Worm (Caenorhabditis elegans) whole organism, L4/young adult: ENCODE measurements around the gene F54D5.15.

Source experiments
- W03F9.2 ChIP-seq: fragments of 150-350 bp; optimal IDR thresholded peaks from 2 replicates; lab custom pipeline; 2014; ENCODE audit warnings: missing biosample characterization, missing genetic modification characterization
- dao-5 ChIP-seq: sonication (generic microtip); optimal IDR thresholded peaks from 2 replicates; lab custom pipeline; 2016; ENCODE audit warnings: missing genotype, missing genetic modification characterization, moderate library complexity, missing compliant biosample characterization
- him-1 ChIP-seq: sonication (generic microtip); optimal IDR thresholded peaks from 2 replicates; lab custom pipeline; 2016; ENCODE audit warnings: missing genotype, missing genetic modification reagents, missing genetic modification characterization, missing compliant biosample characterization

DNA sequence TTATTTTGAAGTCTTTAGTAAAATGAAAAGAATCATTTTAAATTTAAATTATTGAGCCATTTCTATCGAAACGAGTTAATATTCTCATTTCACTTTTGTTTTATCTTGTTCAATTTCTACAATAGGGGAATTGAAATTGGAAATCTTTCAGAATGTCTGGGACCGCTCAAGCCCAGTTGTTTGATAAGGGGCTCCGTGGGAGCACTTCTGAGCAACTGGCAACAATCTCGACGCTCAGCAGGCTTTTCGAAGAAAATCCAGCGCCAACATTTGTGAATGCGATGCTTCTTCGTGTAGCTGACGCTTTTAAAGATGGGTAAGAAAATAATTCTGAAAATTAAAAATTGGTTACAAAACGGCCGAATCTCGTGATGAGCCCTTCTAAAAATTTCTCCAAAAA lies 18.7 kb upstream of the F54D5.15 start, which contains the start of gene ints-7:
- TF ChIP-seq him-1 (tag; lab: Kevin White, UChicago) (no peak), W03F9.2 (tag; lab: Kevin White, UChicago) (no peak), dao-5 (no peak)
